Worm (Caenorhabditis elegans) whole organism, L2 larva: ENCODE measurements around the gene Y39A1A.2.

ENCODE experiments used
- C34F6.9 ChIP-seq: fragments of 150-350 bp; optimal IDR thresholded peaks from 2 replicates; lab custom pipeline; 2014; ENCODE audit warnings: missing biosample characterization, missing genetic modification characterization
- F13H6.1 ChIP-seq: sonication (generic microtip); optimal IDR thresholded peaks from 2 replicates; lab custom pipeline; 2016; ENCODE audit warnings: missing genetic modification characterization, missing compliant biosample characterization
- Y55F3AM.14 ChIP-seq: fragments of 200-800 bp; sonication (Bioruptor generic); optimal IDR thresholded peaks from 2 replicates; lab custom pipeline; 2018; ENCODE audit warnings: mild to moderate bottlenecking, missing genetic modification characterization, missing compliant biosample characterization
- ZK546.5 ChIP-seq: sonication (generic microtip); optimal IDR thresholded peaks from 2 replicates; lab custom pipeline; 2017; ENCODE audit warnings: missing biosample characterization, missing genetic modification characterization
- alr-1 ChIP-seq: fragments of 150-350 bp; optimal IDR thresholded peaks from 2 replicates; lab custom pipeline; 2014; ENCODE audit warnings: missing biosample characterization, missing genetic modification characterization
- aly-2 ChIP-seq: fragments of 150-350 bp; optimal IDR thresholded peaks from 2 replicates; lab custom pipeline; 2014; ENCODE audit warnings: missing biosample characterization, missing genetic modification characterization
- ama-1 ChIP-seq: fragments of 150-350 bp; optimal IDR thresholded peaks from 2 replicates; lab custom pipeline; 2018; ENCODE audit warnings: inconsistent platforms
- blmp-1 ChIP-seq: sonication (generic microtip); optimal IDR thresholded peaks from 2 replicates; lab custom pipeline; 2017; ENCODE audit warnings: missing genetic modification characterization, mild to moderate bottlenecking, missing compliant biosample characterization, antibody characterized with exemption, moderate library complexity; ENCODE audit not compliant: insufficient read depth
- ceh-16 ChIP-seq: fragments of 150-350 bp; optimal IDR thresholded peaks from 2 replicates; lab custom pipeline; 2014; ENCODE audit warnings: missing biosample characterization, missing genetic modification characterization
- ceh-82 ChIP-seq: fragments of 150-350 bp; optimal IDR thresholded peaks from 2 replicates; lab custom pipeline; 2014; ENCODE audit warnings: missing biosample characterization, missing genetic modification characterization
- crh-2 ChIP-seq: sonication (generic microtip); optimal IDR thresholded peaks from 2 replicates; lab custom pipeline; 2017; ENCODE audit warnings: missing biosample characterization, missing genetic modification characterization
- dmd-4 ChIP-seq: sonication (generic microtip); optimal IDR thresholded peaks from 2 replicates; lab custom pipeline; 2017; ENCODE audit warnings: missing biosample characterization, missing genetic modification characterization
- egl-27 ChIP-seq: sonication (generic microtip); optimal IDR thresholded peaks from 3 replicates; lab custom pipeline; 2017; ENCODE audit warnings: missing biosample characterization, missing genetic modification reagents, missing genetic modification characterization
- elt-1 ChIP-seq: fragments of 150-350 bp; optimal IDR thresholded peaks from 2 replicates; lab custom pipeline; 2014; ENCODE audit warnings: missing biosample characterization, missing genetic modification characterization
- fos-1 ChIP-seq: fragments of 150-350 bp; optimal IDR thresholded peaks from 2 replicates; lab custom pipeline; 2014; ENCODE audit warnings: missing biosample characterization, missing genetic modification characterization
- gmeb-1 ChIP-seq: fragments of 150-350 bp; optimal IDR thresholded peaks from 2 replicates; lab custom pipeline; 2014; ENCODE audit warnings: missing biosample characterization, missing genetic modification characterization
- lin-11 ChIP-seq: fragments of 150-350 bp; sonication (generic microtip); optimal IDR thresholded peaks from 2 replicates; lab custom pipeline; 2014; ENCODE audit warnings: missing biosample characterization, missing genetic modification characterization, inconsistent platforms, mixed read lengths
- lin-13 ChIP-seq: fragments of 150-350 bp; optimal IDR thresholded peaks from 2 replicates; lab custom pipeline; 2014; ENCODE audit warnings: missing biosample characterization, missing genetic modification reagents, missing genetic modification characterization
- lin-39 ChIP-seq: fragments of 150-350 bp; optimal IDR thresholded peaks from 2 replicates; lab custom pipeline; 2014; ENCODE audit warnings: missing biosample characterization, missing genetic modification reagents, missing genetic modification characterization
- lsy-2 ChIP-seq, 2 experiments: fragments of 150-350 bp in 1 of 2; sonication (generic microtip) in 1 of 2; optimal IDR thresholded peaks; 2 replicates each; lab custom pipeline; 2014 to 2017; ENCODE audit warnings: missing biosample characterization in 2 of 2, missing genetic modification characterization in 2 of 2
- mab-5 ChIP-seq: fragments of 150-350 bp; optimal IDR thresholded peaks from 2 replicates; lab custom pipeline; 2014; ENCODE audit warnings: missing biosample characterization, missing genetic modification characterization
- mbf-1 ChIP-seq: sonication (generic microtip); optimal IDR thresholded peaks from 2 replicates; lab custom pipeline; 2017; ENCODE audit warnings: missing biosample characterization, missing genetic modification characterization
- mdl-1 ChIP-seq, 2 experiments: fragments of 150-350 bp in 1 of 2; sonication (generic microtip) in 1 of 2; optimal IDR thresholded peaks; 2 replicates each; lab custom pipeline; 2017; ENCODE audit warnings: missing biosample characterization in 2 of 2, missing genetic modification characterization in 2 of 2
- nhr-129 ChIP-seq: fragments of 150-350 bp; optimal IDR thresholded peaks from 2 replicates; lab custom pipeline; 2014; ENCODE audit warnings: missing biosample characterization, missing genetic modification characterization
- nhr-23 ChIP-seq: fragments of 150-350 bp; optimal IDR thresholded peaks from 2 replicates; lab custom pipeline; 2014; ENCODE audit warnings: missing biosample characterization, missing genetic modification reagents, missing genetic modification characterization
- nhr-237 ChIP-seq: fragments of 150-350 bp; optimal IDR thresholded peaks from 2 replicates; lab custom pipeline; 2014; ENCODE audit warnings: missing biosample characterization, missing genetic modification characterization
- nhr-25 ChIP-seq: fragments of 150-350 bp; sonication (generic microtip); optimal IDR thresholded peaks from 3 replicates; lab custom pipeline; 2014; ENCODE audit warnings: missing biosample characterization, missing genetic modification characterization
- nhr-6 ChIP-seq: fragments of 150-350 bp; optimal IDR thresholded peaks from 2 replicates; lab custom pipeline; 2014; ENCODE audit warnings: missing biosample characterization, missing genetic modification characterization
- nhr-77 ChIP-seq: fragments of 150-350 bp; optimal IDR thresholded peaks from 2 replicates; lab custom pipeline; 2014; ENCODE audit warnings: missing biosample characterization, missing genetic modification characterization
- peb-1 ChIP-seq: fragments of 150-350 bp; optimal IDR thresholded peaks from 2 replicates; lab custom pipeline; 2014; ENCODE audit warnings: missing biosample characterization, missing genetic modification characterization
- skn-1 ChIP-seq: sonication (generic microtip); optimal IDR thresholded peaks from 2 replicates; lab custom pipeline; 2017; ENCODE audit warnings: missing biosample characterization, missing genetic modification characterization
- sma-3 ChIP-seq: sonication (generic microtip); optimal IDR thresholded peaks from 2 replicates; lab custom pipeline; 2016; ENCODE audit warnings: missing genetic modification reagents, missing genetic modification characterization, missing compliant biosample characterization
- sma-9 ChIP-seq, 2 experiments: fragments of 150-350 bp in 1 of 2; sonication (generic microtip) in 1 of 2; optimal IDR thresholded peaks; 2 replicates each; lab custom pipeline; 2014 to 2016; ENCODE audit warnings: missing genetic modification characterization in 2 of 2, mild to moderate bottlenecking in 1 of 2, missing biosample characterization in 1 of 2, missing compliant biosample characterization in 1 of 2, missing genetic modification reagents in 1 of 2, moderate library complexity in 1 of 2
- snpc-4 ChIP-seq: fragments of 150-350 bp; optimal IDR thresholded peaks from 2 replicates; lab custom pipeline; 2014; ENCODE audit warnings: missing biosample characterization, missing genetic modification characterization
- unc-39 ChIP-seq: fragments of 150-350 bp; optimal IDR thresholded peaks from 2 replicates; lab custom pipeline; 2014; ENCODE audit warnings: missing biosample characterization, missing genetic modification characterization
- unc-55 ChIP-seq: fragments of 150-350 bp; sonication (generic microtip); optimal IDR thresholded peaks from 3 replicates; lab custom pipeline; 2014; ENCODE audit warnings: missing biosample characterization, missing genetic modification reagents, missing genetic modification characterization
- unc-62 ChIP-seq: fragments of 150-350 bp; optimal IDR thresholded peaks from 2 replicates; lab custom pipeline; 2014; ENCODE audit warnings: missing biosample characterization, missing genetic modification reagents, missing genetic modification characterization
- zag-1 ChIP-seq: fragments of 150-350 bp; optimal IDR thresholded peaks from 2 replicates; lab custom pipeline; 2014; ENCODE audit warnings: missing biosample characterization, missing genetic modification characterization
- ztf-1 ChIP-seq: fragments of 200-800 bp; sonication (Bioruptor generic); conservative IDR thresholded peaks from 2 replicates; pipeline ENCODE4 v1.3.6; 2022; ENCODE audit warnings: missing genetic modification characterization, missing compliant biosample characterization
- ztf-11 ChIP-seq: sonication (generic microtip); optimal IDR thresholded peaks from 2 replicates; lab custom pipeline; 2017; ENCODE audit warnings: missing biosample characterization, missing genetic modification characterization
- ztf-4 ChIP-seq: fragments of 150-350 bp; optimal IDR thresholded peaks from 2 replicates; lab custom pipeline; 2014; ENCODE audit warnings: missing biosample characterization, missing genetic modification characterization

Gene Y39A1A.2

DNA sequence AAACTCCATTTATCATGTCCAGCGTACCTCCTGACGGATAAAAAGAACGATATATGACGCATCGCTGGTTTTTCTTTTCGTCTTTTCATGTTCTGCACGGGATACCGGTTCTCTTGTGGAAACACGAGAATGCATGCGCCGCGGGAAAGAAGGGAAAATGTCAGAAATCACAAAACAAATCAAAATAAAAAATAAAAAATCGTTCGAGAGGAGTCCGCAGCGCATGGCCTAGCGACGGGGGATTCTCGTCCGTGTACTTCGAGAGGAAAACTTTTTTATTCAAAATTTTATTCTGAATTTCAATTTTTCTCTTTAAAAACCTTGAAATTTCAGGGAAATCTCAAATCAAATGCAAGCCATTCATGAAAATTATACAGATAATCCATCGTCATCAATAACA, 17.8 kb upstream of the Y39A1A.2 start, which contains the start of the genes lron-10 and hpr-9 (continued):
- TF ChIP-seq ama-1 (lab: Kevin White, UChicago) (no peak), lin-39 (tag; lab: Kevin White, UChicago) (no peak), mab-5 (no peak), lin-11 (tag; lab: Kevin White, UChicago) (peak; percentile 28), nhr-6 (no peak), nhr-25 (tag; lab: Kevin White, UChicago) (peak; percentile 84), lin-13 (peak; percentile 68), ZK546.5 (tag; lab: Kevin White, UChicago) (no peak), mdl-1 (tag; optimal IDR thresholded peaks at IDR 0.05; lab: Kevin White, UChicago) (peak in 1 of 2 experiments; percentile 1), crh-2 (tag; lab: Kevin White, UChicago) (peak; percentile 73), elt-1 (no peak)

DNA sequence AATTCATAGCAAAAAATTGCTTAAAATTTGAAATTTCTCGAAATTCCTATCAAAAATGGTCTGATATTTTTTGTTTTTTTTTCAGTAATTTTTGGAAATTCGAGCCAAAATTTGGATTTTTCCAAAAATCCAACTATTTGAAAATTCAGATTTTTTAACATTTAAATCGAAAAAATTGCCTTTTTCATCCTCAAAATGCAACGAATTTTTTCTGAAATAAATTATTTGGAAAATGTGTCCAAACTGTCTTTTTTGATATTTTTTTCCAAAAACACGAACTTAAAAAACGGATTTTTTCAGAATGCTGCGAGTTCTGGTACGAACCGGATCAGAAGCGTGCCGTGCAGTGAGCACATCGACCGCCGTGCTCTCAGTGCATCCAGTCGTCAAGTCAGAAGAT, 11.8 kb upstream of the Y39A1A.2 start, which contains the start of gene mrpl-22:
TSS of gene mrpl-22 (plus strand) at position 301 of the 400 bp plus-strand sequence.
- TF ChIP-seq unc-55 (GFP tag; lab: Kevin White, UChicago) (no peak), ceh-82 (tag; lab: Kevin White, UChicago) (no peak), alr-1 (tag; lab: Kevin White, UChicago) (no peak), peb-1 (tag; lab: Kevin White, UChicago) (no peak), ztf-11 (tag; lab: Kevin White, UChicago) (no peak), nhr-6 (no peak), nhr-237 (tag; lab: Kevin White, UChicago) (no peak), crh-2 (tag; lab: Kevin White, UChicago) (no peak), sma-9 (GFP tag; optimal IDR thresholded peaks at IDR 0.05; lab: Kevin White, UChicago) (no peak), sma-9 (tag; optimal IDR thresholded peaks at IDR 0.05; lab: Kevin White, UChicago) (no peak), lin-39 (tag; lab: Kevin White, UChicago) (no peak), Y55F3AM.14 (GFP tag; lab: Kevin White, UChicago) (no peak), unc-62 (GFP tag; lab: Kevin White, UChicago) (no peak), lin-13 (no peak), aly-2 (tag; lab: Kevin White, UChicago) (no peak), gmeb-1 (tag; lab: Kevin White, UChicago) (no peak)

DNA sequence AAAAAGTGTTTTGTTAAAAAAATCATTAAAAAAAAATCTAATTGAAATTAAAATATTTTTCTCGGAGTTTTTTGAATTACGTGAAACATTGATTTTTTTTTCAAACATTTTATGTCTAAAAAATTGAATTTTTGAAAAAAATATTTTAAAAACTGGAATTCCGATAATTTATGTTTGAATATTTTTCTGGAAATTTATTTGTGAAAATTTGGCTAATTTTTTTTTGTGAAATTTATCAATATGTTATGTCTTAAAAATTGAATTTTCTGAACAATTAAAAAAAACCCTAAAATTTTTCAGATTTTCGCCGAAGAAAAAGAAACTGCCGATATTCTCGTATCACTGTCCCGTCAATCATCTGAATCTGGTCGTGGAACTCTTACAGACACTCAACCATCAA, 9.0 kb upstream of the Y39A1A.2 start, which contains the start of gene Y39A1A.24:
TSS of gene Y39A1A.24 (plus strand) at position 301 of the 400 bp plus-strand sequence.
- TF ChIP-seq nhr-129 (tag; lab: Kevin White, UChicago) (no peak), lin-11 (tag; lab: Kevin White, UChicago) (no peak), mbf-1 (no peak), ztf-1 (GFP tag; lab: Robert Waterston, UW) (no peak), mdl-1 (tag; optimal IDR thresholded peaks at IDR 0.05; lab: Kevin White, UChicago) (no peak), nhr-6 (no peak), ztf-11 (tag; lab: Kevin White, UChicago) (no peak), nhr-25 (tag; lab: Kevin White, UChicago) (no peak), lin-39 (tag; lab: Kevin White, UChicago) (no peak), peb-1 (tag; lab: Kevin White, UChicago) (no peak), unc-39 (tag; lab: Kevin White, UChicago) (no peak), sma-9 (GFP tag; optimal IDR thresholded peaks at IDR 0.05; lab: Kevin White, UChicago) (no peak), sma-9 (tag; optimal IDR thresholded peaks at IDR 0.05; lab: Kevin White, UChicago) (no peak), mab-5 (no peak), snpc-4 (tag; lab: Kevin White, UChicago) (no peak)

DNA sequence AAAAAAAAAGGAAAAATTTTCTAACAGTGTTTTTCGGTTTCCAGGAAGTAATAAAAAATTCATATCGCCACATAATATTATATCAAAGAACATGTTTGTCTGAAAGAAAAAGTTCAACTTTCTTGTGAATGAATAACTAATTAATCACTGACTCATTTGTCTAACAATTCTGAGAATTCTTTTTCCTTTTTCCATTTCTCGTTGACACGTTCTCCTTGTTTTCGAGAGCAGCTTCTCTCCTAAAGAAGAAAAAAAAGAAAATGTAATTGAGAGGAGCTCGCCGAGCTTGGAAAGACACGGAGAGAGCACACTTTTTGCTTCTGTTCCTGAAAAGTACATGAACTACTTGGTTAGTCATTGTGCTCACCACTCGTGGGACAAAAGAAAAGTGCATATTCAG, 4.8 kb upstream of the Y39A1A.2 start:
- TF ChIP-seq nhr-129 (tag; lab: Kevin White, UChicago) (no peak), elt-1 (no peak), fos-1 (no peak), lin-39 (tag; lab: Kevin White, UChicago) (no peak), sma-3 (GFP tag; lab: Kevin White, UChicago) (no peak), crh-2 (tag; lab: Kevin White, UChicago) (peak; percentile 29), dmd-4 (no peak), ceh-16 (tag; lab: Kevin White, UChicago) (no peak), nhr-6 (no peak), blmp-1 (tag; lab: Kevin White, UChicago) (no peak), lsy-2 (tag; optimal IDR thresholded peaks at IDR 0.05; lab: Kevin White, UChicago) (peak in 1 of 2 experiments; percentile 24), ztf-4 (tag; lab: Kevin White, UChicago) (no peak), ztf-1 (GFP tag; lab: Robert Waterston, UW) (no peak), nhr-77 (no peak), egl-27 (tag; lab: Kevin White, UChicago) (no peak), ZK546.5 (tag; lab: Kevin White, UChicago) (no peak), mdl-1 (tag; optimal IDR thresholded peaks at IDR 0.05; lab: Kevin White, UChicago) (no peak), lin-11 (tag; lab: Kevin White, UChicago) (no peak), unc-39 (tag; lab: Kevin White, UChicago) (no peak), unc-55 (GFP tag; lab: Kevin White, UChicago) (peak; percentile 62), lin-13 (peak; percentile 7), zag-1 (tag; lab: Kevin White, UChicago) (no peak), alr-1 (tag; lab: Kevin White, UChicago) (no peak), C34F6.9 (tag; lab: Kevin White, UChicago) (peak; percentile 75), sma-9 (GFP tag; optimal IDR thresholded peaks at IDR 0.05; lab: Kevin White, UChicago) (no peak), sma-9 (tag; optimal IDR thresholded peaks at IDR 0.05; lab: Kevin White, UChicago) (no peak), nhr-23 (no peak), skn-1 (no peak), aly-2 (tag; lab: Kevin White, UChicago) (no peak), mab-5 (no peak), F13H6.1 (tag; lab: Kevin White, UChicago) (no peak), nhr-237 (tag; lab: Kevin White, UChicago) (no peak), ceh-82 (tag; lab: Kevin White, UChicago) (no peak)
